Fruit fly (Drosophila melanogaster): ENCODE results near the gene CG14810.

DNA sequence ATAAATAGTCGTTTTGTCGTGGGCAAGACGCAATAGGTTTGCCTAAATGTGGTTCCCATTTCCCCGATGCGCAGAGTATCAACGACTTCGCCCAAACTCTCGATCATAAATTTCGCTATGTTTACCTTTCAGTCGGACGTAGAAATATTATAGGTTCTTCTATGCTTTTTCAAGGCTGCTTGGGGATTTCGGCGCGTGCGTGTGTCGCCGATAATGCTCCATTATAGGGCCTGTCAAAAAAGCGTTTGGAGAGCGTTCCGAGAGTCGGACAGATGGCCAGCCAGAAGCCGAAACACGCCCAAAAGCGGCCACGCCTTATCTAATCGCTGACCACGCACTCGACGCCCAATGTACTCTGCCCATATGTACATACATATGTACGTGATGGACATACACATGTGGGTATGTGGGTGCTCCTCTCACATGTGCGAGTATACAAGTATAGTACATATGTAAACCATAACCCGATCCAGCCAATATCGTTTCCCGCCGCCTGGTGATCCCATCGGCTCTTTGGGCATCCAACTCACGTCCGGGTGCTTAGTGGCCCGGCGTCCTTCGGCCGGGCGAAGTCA lies 28.6 kb upstream of the CG14810 start:
- no peak for TF ChIP-seq usp (GFP tag; optimal IDR thresholded peaks at IDR 0.05)
- no peak for TF ChIP-seq CG8478 (optimal IDR thresholded peaks at IDR 0.05)
- no peak for TF ChIP-seq pan (optimal IDR thresholded peaks at IDR 0.05)
- TF ChIP-seq Dll (optimal IDR thresholded peaks at IDR 0.05): no peak
- no peak for TF ChIP-seq psq (optimal IDR thresholded peaks at IDR 0.05)

Measured in whole organism.